Fruit fly (Drosophila melanogaster): ENCODE measurements around the gene CG15279.
"Not testable (repeated sequence)": the region's sequence is repeated elsewhere in the genome, so short reads cannot be mapped to it uniquely, and the experiment has no call there.

DNA sequence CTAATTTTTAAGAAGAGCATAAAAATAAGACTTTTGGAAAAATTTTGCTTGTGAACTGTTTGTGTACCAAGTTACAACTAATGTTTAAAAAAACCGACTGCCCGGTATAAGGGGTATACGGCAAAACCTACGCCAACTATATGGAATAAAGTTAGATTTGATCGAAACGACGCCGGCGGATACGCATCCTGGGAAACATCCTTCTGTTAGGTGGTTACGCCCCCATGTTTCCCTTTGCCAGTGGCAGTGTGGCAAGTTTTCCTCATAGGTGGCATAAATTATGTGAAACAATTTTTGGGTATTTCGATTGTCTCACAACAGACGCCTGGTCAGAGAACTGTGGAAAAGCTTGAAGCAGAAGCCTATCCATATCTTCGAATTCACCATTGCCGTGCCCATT is 30.0 kb upstream of the CG15279 start, which contains the start of gene ProtA:
- TF ChIP-seq EcR (GFP tag; optimal IDR thresholded peaks at IDR 0.05); CG9948 (tag; optimal IDR thresholded peaks at IDR 0.05); CG8301 (tag; optimal IDR thresholded peaks at IDR 0.05); CG13204 (GFP tag; optimal IDR thresholded peaks at IDR 0.05); CG12605 (GFP tag; IDR thresholded peaks at IDR 0.05); CG17806 (tag; optimal IDR thresholded peaks at IDR 0.05); Pif1A (GFP tag; optimal IDR thresholded peaks at IDR 0.05); CG15710 (tag; optimal IDR thresholded peaks at IDR 0.05); fd96Ca (GFP tag; IDR thresholded peaks at IDR 0.05); Snoo (tag; optimal IDR thresholded peaks at IDR 0.05); CG34367 (tag; optimal IDR thresholded peaks at IDR 0.05); CG14655 (GFP tag; optimal IDR thresholded peaks at IDR 0.05); CG10348 (GFP tag; IDR thresholded peaks at IDR 0.05): not testable (repeated sequence)
